Worm (Caenorhabditis elegans) whole organism, L3 larva: ENCODE data around the gene srsx-22.

Experiments
- R02D3.7 ChIP-seq: fragments of 150-350 bp; optimal IDR thresholded peaks from 2 replicates; lab custom pipeline; 2014; ENCODE audit warnings: missing biosample characterization, missing genetic modification characterization
- ZK546.5 ChIP-seq: sonication (generic microtip); optimal IDR thresholded peaks from 2 replicates; lab custom pipeline; 2017; ENCODE audit warnings: missing biosample characterization, missing genetic modification characterization
- ceh-16 ChIP-seq: sonication (generic microtip); optimal IDR thresholded peaks from 2 replicates; lab custom pipeline; 2017; ENCODE audit warnings: missing biosample characterization, missing genetic modification characterization
- ceh-28 ChIP-seq: fragments of 150-350 bp; optimal IDR thresholded peaks from 2 replicates; lab custom pipeline; 2014; ENCODE audit warnings: missing biosample characterization, missing genetic modification reagents, missing genetic modification characterization
- ceh-82 ChIP-seq: fragments of 150-350 bp; optimal IDR thresholded peaks from 2 replicates; lab custom pipeline; 2014; ENCODE audit warnings: missing biosample characterization, missing genetic modification characterization
- ceh-9 ChIP-seq: sonication (generic microtip); optimal IDR thresholded peaks from 2 replicates; lab custom pipeline; 2018; ENCODE audit warnings: missing biosample characterization, missing genetic modification characterization
- daf-12 ChIP-seq: fragments of 150-350 bp; optimal IDR thresholded peaks from 2 replicates; lab custom pipeline; 2014; ENCODE audit warnings: missing biosample characterization, missing genetic modification reagents, missing genetic modification characterization
- egl-27 ChIP-seq: sonication (generic microtip); optimal IDR thresholded peaks from 4 replicates; lab custom pipeline; 2017; ENCODE audit warnings: missing biosample characterization, missing genetic modification reagents, missing genetic modification characterization
- egl-5 ChIP-seq: fragments of 150-350 bp; optimal IDR thresholded peaks from 2 replicates; lab custom pipeline; 2017; ENCODE audit warnings: missing biosample characterization, missing genetic modification reagents, missing genetic modification characterization, inconsistent platforms
- elt-1 ChIP-seq: fragments of 150-350 bp; optimal IDR thresholded peaks from 2 replicates; lab custom pipeline; 2014; ENCODE audit warnings: missing biosample characterization, missing genetic modification characterization
- elt-2 ChIP-seq: sonication (generic microtip); optimal IDR thresholded peaks from 2 replicates; lab custom pipeline; 2016; ENCODE audit warnings: missing genetic modification reagents, mild to moderate bottlenecking, missing genetic modification characterization, missing compliant biosample characterization
- elt-3 ChIP-seq, 3 experiments: fragments of 150-350 bp in 1 of 3; sonication (generic microtip) in 2 of 3; optimal IDR thresholded peaks; 2 replicates in 2 of 3; 4 replicates in 1 of 3; lab custom pipeline; 2014 to 2017; ENCODE audit warnings: missing biosample characterization in 3 of 3, missing genetic modification characterization in 3 of 3
- eor-1 ChIP-seq, 2 experiments: fragments of 150-350 bp; optimal IDR thresholded peaks; 2 replicates each; lab custom pipeline; 2014 to 2018; ENCODE audit warnings: missing biosample characterization in 2 of 2, missing genetic modification characterization in 2 of 2
- fkh-10 ChIP-seq: sonication (generic microtip); optimal IDR thresholded peaks from 2 replicates; lab custom pipeline; 2017; ENCODE audit warnings: missing biosample characterization, missing genetic modification reagents, missing genetic modification characterization
- fkh-2 ChIP-seq: fragments of 150-350 bp; optimal IDR thresholded peaks from 2 replicates; lab custom pipeline; 2014; ENCODE audit warnings: missing biosample characterization, missing genetic modification reagents, missing genetic modification characterization
- fos-1 ChIP-seq: fragments of 150-350 bp; optimal IDR thresholded peaks from 2 replicates; lab custom pipeline; 2014; ENCODE audit warnings: missing biosample characterization, missing genetic modification characterization
- hmg-11 ChIP-seq: sonication (generic microtip); optimal IDR thresholded peaks from 2 replicates; lab custom pipeline; 2016; ENCODE audit warnings: missing genetic modification characterization, missing compliant biosample characterization
- lin-15B ChIP-seq: fragments of 150-350 bp; optimal IDR thresholded peaks from 2 replicates; lab custom pipeline; 2014; ENCODE audit warnings: missing biosample characterization, missing genetic modification characterization
- lin-39 ChIP-seq: fragments of 150-350 bp; optimal IDR thresholded peaks from 2 replicates; lab custom pipeline; 2018; ENCODE audit warnings: missing biosample characterization, missing genetic modification reagents, missing genetic modification characterization
- lsy-12 ChIP-seq: sonication (generic microtip); optimal IDR thresholded peaks from 2 replicates; lab custom pipeline; 2016; ENCODE audit warnings: mild to moderate bottlenecking, missing genetic modification characterization, missing compliant biosample characterization
- mdl-1 ChIP-seq: fragments of 150-350 bp; optimal IDR thresholded peaks from 2 replicates; lab custom pipeline; 2014; ENCODE audit warnings: missing biosample characterization, missing genetic modification characterization
- mml-1 ChIP-seq: fragments of 150-350 bp; sonication (generic microtip); optimal IDR thresholded peaks from 3 replicates; lab custom pipeline; 2014; ENCODE audit warnings: missing biosample characterization, missing genetic modification characterization
- nfya-1 ChIP-seq: sonication (generic microtip); optimal IDR thresholded peaks from 2 replicates; lab custom pipeline; 2017; ENCODE audit warnings: missing genetic modification characterization, mild to moderate bottlenecking, missing compliant biosample characterization, antibody characterized with exemption, moderate library complexity; ENCODE audit not compliant: insufficient read depth
- nhr-12 ChIP-seq: fragments of 150-350 bp; optimal IDR thresholded peaks from 2 replicates; lab custom pipeline; 2014; ENCODE audit warnings: missing biosample characterization, missing genetic modification characterization
- nhr-23 ChIP-seq: fragments of 150-350 bp; optimal IDR thresholded peaks from 2 replicates; lab custom pipeline; 2014; ENCODE audit warnings: missing biosample characterization, missing genetic modification reagents, missing genetic modification characterization
- nhr-237 ChIP-seq: fragments of 150-350 bp; optimal IDR thresholded peaks from 2 replicates; lab custom pipeline; 2014; ENCODE audit warnings: missing biosample characterization, missing genetic modification characterization
- nhr-25 ChIP-seq: sonication (generic microtip); optimal IDR thresholded peaks from 2 replicates; lab custom pipeline; 2017; ENCODE audit warnings: missing biosample characterization, missing genetic modification characterization
- nhr-67 ChIP-seq: fragments of 150-350 bp; optimal IDR thresholded peaks from 2 replicates; lab custom pipeline; 2014; ENCODE audit warnings: missing biosample characterization, missing genetic modification characterization
- nhr-76 ChIP-seq: fragments of 150-350 bp; sonication (generic microtip); optimal IDR thresholded peaks from 5 replicates; lab custom pipeline; 2014; ENCODE audit warnings: missing biosample characterization, missing genetic modification characterization
- nhr-77 ChIP-seq: fragments of 150-350 bp; optimal IDR thresholded peaks from 2 replicates; lab custom pipeline; 2014; ENCODE audit warnings: missing biosample characterization, missing genetic modification characterization
- pha-4 ChIP-seq: fragments of 150-350 bp; optimal IDR thresholded peaks from 2 replicates; lab custom pipeline; 2014; ENCODE audit warnings: missing biosample characterization, missing genetic modification reagents, missing genetic modification characterization
- pqm-1 ChIP-seq: fragments of 150-350 bp; optimal IDR thresholded peaks from 2 replicates; lab custom pipeline; 2017; ENCODE audit warnings: missing biosample characterization, missing genetic modification characterization, inconsistent platforms
- sea-2 ChIP-seq: fragments of 150-350 bp; sonication (generic microtip); optimal IDR thresholded peaks from 4 replicates; lab custom pipeline; 2014; ENCODE audit warnings: missing biosample characterization, missing genetic modification reagents, missing genetic modification characterization
- snpc-4 ChIP-seq: fragments of 150-350 bp; optimal IDR thresholded peaks from 2 replicates; lab custom pipeline; 2014; ENCODE audit warnings: missing biosample characterization, missing genetic modification characterization
- tbx-2 ChIP-seq: sonication (generic microtip); optimal IDR thresholded peaks from 2 replicates; lab custom pipeline; 2016; ENCODE audit warnings: mild to moderate bottlenecking, missing genetic modification characterization, missing compliant biosample characterization
- unc-62 ChIP-seq: fragments of 150-350 bp; sonication (generic microtip); optimal IDR thresholded peaks from 4 replicates; lab custom pipeline; 2014; ENCODE audit warnings: missing biosample characterization, missing genetic modification reagents, missing genetic modification characterization
- zag-1 ChIP-seq: fragments of 150-350 bp; optimal IDR thresholded peaks from 2 replicates; lab custom pipeline; 2014; ENCODE audit warnings: missing biosample characterization, missing genetic modification characterization
- ztf-11 ChIP-seq: fragments of 150-350 bp; optimal IDR thresholded peaks from 2 replicates; lab custom pipeline; 2014; ENCODE audit warnings: missing biosample characterization, missing genetic modification characterization
- ztf-4 ChIP-seq: fragments of 150-350 bp; optimal IDR thresholded peaks from 2 replicates; lab custom pipeline; 2014; ENCODE audit warnings: missing biosample characterization, missing genetic modification characterization

The srsx-22 gene

DNA sequence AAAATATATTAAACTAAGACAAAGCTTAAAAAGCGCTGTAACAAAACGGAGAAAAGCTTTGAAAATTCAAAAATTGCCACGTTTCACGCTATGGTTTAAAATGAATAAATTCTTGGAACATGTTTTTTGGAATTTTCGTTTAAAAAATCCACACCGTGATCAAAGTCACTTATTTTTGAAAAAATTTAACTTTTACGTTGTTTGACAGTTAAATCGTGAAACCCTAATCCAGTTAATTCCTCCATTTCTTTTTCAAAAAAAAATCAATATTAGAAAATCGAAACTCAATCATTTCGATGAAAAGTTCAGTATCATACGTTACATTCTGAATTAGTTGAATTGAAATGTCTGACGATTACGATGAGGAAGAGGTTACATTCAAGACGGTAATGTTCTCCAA, 24.4 kb downstream of the srsx-22 start, which contains the start of gene F38E1.3:
TSS of gene F38E1.3 (plus strand) at position 301 of the 400 bp plus-strand sequence.
- TF ChIP-seq ceh-9 (tag; lab: Kevin White, UChicago) (no peak), nfya-1 (no peak), eor-1 (tag; optimal IDR thresholded peaks at IDR 0.05; lab: Kevin White, UChicago) (no peak), lin-15B (no peak)

ce11 chrV:8379206-8379605, 27.7 kb downstream of the srsx-22 start, which contains the start of gene F52E1.5:
TSS of gene F52E1.5 (plus strand) at chrV:8379506.
- no peak for TF ChIP-seq lin-15B
- TF ChIP-seq fkh-10 (GFP tag; lab: Kevin White, UChicago), result no peak

DNA sequence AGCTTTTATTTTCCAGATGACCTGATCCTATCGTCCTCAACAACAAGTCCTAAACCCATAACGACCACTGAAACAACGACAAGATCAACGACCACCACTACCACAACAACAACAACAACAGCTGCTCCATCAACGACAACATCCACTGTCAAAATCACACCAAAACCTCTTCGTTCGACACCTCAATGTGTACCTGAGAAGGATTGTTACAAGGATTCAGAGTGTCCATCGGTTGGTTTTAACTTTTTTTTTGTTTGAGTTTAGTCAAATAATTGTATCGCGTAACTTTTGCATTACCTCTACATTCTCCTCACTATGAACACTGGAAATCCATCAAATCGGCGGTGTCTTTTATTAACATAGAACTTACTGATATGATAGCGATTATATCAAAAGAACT, 28.6 kb downstream of the srsx-22 start:
- TF ChIP-seq ztf-11 (tag; lab: Kevin White, UChicago) (no peak), hmg-11 (tag; lab: Kevin White, UChicago) (no peak), elt-3 (tag; optimal IDR thresholded peaks at IDR 0.05; lab: Kevin White, UChicago) (no peak)
- TF ChIP-seq, all 47 proteins: peak for 0

ce11 chrV:8383716-8384115, 32.2 kb downstream of the srsx-22 start, which contains the start of gene F52E1.14:
TSS of gene F52E1.14 (plus strand) at chrV:8383922.
- TF ChIP-seq nhr-76 (tag; lab: Kevin White, UChicago) (no peak), lsy-12 (tag; lab: Kevin White, UChicago) (no peak), elt-2 (tag; lab: Kevin White, UChicago) (peak; percentile 94), zag-1 (tag; lab: Kevin White, UChicago) (no peak), nhr-12 (no peak), pqm-1 (tag; lab: Kevin White, UChicago) (peak; percentile 90), nhr-67 (no peak), nfya-1 (no peak), daf-12 (no peak), nhr-23 (no peak), fkh-10 (GFP tag; lab: Kevin White, UChicago) (no peak), nhr-77 (no peak), pha-4 (tag; lab: Kevin White, UChicago) (peak; percentile 30), mdl-1 (no peak), lin-15B (no peak), ztf-4 (tag; lab: Kevin White, UChicago) (no peak), ceh-82 (tag; lab: Kevin White, UChicago) (no peak), unc-62 (GFP tag; lab: Kevin White, UChicago) (no peak), R02D3.7 (tag; lab: Kevin White, UChicago) (no peak), nhr-25 (tag; lab: Kevin White, UChicago) (no peak), elt-1 (tag; lab: Kevin White, UChicago) (no peak), snpc-4 (tag; lab: Kevin White, UChicago) (no peak), fkh-2 (tag; lab: Kevin White, UChicago) (no peak)
- TF ChIP-seq, all 47 proteins: peak for 3

- TF ChIP-seq fos-1 (peak; percentile 47), nhr-67 (no peak), mdl-1 (no peak), sea-2 (GFP tag; lab: Kevin White, UChicago) (no peak)
Measured at ce11 chrV:8384809-8385208, 33.3 kb downstream of the srsx-22 start.

DNA sequence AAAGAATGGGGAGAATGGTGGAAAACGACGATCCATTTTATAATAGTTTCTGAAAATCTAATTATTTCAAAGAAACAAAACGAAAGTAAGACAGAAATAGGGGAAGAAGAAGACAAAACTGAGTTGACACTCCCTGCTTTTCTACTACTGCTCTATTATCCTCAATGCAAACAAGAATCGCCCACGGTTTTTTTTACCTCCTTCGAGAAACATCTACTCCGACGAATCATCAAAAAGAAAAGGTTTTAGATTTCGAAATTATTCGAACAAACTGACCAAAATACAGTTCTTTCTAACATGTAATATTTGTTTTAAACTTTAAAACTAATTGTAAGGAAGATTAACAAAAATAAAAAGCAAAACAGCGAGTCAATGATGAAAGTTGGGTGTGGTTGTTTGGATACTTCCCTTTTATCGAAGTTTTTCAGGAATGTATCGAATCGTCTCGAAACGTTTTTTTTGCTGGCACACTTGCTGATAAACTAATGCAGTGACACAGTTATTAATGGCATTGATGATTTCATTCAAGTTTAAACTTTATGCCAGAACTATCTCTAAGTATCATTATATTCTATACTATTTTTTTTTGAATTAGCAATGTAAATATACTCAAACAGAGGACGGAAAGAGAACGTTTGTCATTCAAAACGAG, 34.5 kb downstream of the srsx-22 start, which contains the start of gene hsp-17:
TSS of gene hsp-17 (minus strand) at position 51 of the 652 bp plus-strand sequence.
- TF ChIP-seq hmg-11 (tag; lab: Kevin White, UChicago) (no peak), pqm-1 (tag; lab: Kevin White, UChicago) (peak; percentile 55), elt-2 (tag; lab: Kevin White, UChicago) (peak; percentile 75)

ce11 chrV:8387056-8387455, 35.6 kb downstream of the srsx-22 start, which contains the start of gene gcy-7:
TSS of gene gcy-7 (plus strand) at chrV:8387356.
- no peak for TF ChIP-seq ZK546.5 (tag; lab: Kevin White, UChicago)
- no peak for TF ChIP-seq ztf-11 (tag; lab: Kevin White, UChicago)
- TF ChIP-seq nhr-237 (tag; lab: Kevin White, UChicago), result no peak
- no peak for TF ChIP-seq nhr-77
- no peak for TF ChIP-seq snpc-4 (tag; lab: Kevin White, UChicago)
- TF ChIP-seq nhr-25 (tag; lab: Kevin White, UChicago), result no peak
- TF ChIP-seq tbx-2 (tag; lab: Kevin White, UChicago), result no peak
- no peak for TF ChIP-seq egl-27 (tag; lab: Kevin White, UChicago)
- TF ChIP-seq lin-39, result no peak
- TF ChIP-seq ceh-9 (tag; lab: Kevin White, UChicago), result no peak
- TF ChIP-seq zag-1 (tag; lab: Kevin White, UChicago), result no peak
- TF ChIP-seq fkh-2 (tag; lab: Kevin White, UChicago), result no peak
- no peak for TF ChIP-seq ztf-4 (tag; lab: Kevin White, UChicago)
- TF ChIP-seq mml-1 (tag; lab: Kevin White, UChicago), result no peak
- TF ChIP-seq ceh-16 (tag; lab: Kevin White, UChicago), result no peak
- TF ChIP-seq ceh-28 (tag; lab: Kevin White, UChicago), result no peak
- no peak for TF ChIP-seq egl-5 (tag; lab: Kevin White, UChicago)
- TF ChIP-seq eor-1 (tag; optimal IDR thresholded peaks at IDR 0.05; lab: Kevin White, UChicago), result no peak
- no peak for TF ChIP-seq nfya-1
- TF ChIP-seq elt-3 (tag; optimal IDR thresholded peaks at IDR 0.05; lab: Kevin White, UChicago), result no peak
